Worm (Caenorhabditis elegans): ENCODE data around the gene pqn-18.

Gene pqn-18

DNA sequence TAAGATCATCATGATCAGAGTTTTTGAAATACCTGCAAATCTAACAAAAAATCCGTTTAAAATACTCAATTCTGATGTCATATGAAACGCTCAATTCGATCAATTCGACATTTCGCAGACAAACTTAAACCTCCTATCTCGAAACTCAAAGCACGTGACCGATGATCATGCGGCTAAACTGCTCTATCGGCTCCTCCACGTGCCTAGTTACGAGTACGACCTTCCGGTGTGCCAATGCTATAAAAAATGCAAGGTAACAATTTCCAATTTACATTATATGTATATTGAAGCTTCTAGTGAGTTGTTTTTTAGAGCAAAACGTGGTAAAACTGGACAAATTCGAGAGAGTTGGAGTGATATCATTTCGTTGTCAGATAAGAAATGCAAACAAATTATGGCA lies 3.6 kb downstream of the pqn-18 start (continued):
- TF ChIP-seq lir-1 (GFP tag; conservative IDR thresholded peaks at IDR 0.05) (no peak; the same call in 1 of the 2 replicates), ZK185.1 (tag; optimal IDR thresholded peaks at IDR 0.05; ENCODE audit: poor library complexity, severe bottlenecking) (no peak), snpc-1.1 (tag; optimal IDR thresholded peaks at IDR 0.05; ENCODE audit: insufficient read depth) (no peak), bed-1 (GFP tag; IDR thresholded peaks at IDR 0.05) (no peak), C17E4.6 (GFP tag; IDR thresholded peaks at IDR 0.05) (no peak), madf-3 (GFP tag; IDR thresholded peaks at IDR 0.05) (no peak), mcd-1 (GFP tag; IDR thresholded peaks at IDR 0.05) (no peak), attf-3 (GFP tag; conservative IDR thresholded peaks at IDR 0.05) (no peak), zim-3 (tag; optimal IDR thresholded peaks at IDR 0.05) (no peak), lin-35 (GFP tag; optimal IDR thresholded peaks at IDR 0.05) (no peak), atf-7 (tag; optimal IDR thresholded peaks at IDR 0.05) (peak; percentile 73), let-526 (GFP tag; IDR thresholded peaks at IDR 0.05) (no peak), ccch-3 (GFP tag; optimal IDR thresholded peaks at IDR 0.05) (no peak), repo-1 (tag; optimal IDR thresholded peaks at IDR 0.05) (no peak), ets-4 (GFP tag; optimal IDR thresholded peaks at IDR 0.05) (peak; percentile 12), attf-5 (GFP tag; optimal IDR thresholded peaks at IDR 0.05) (no peak), cebp-2 (GFP tag; IDR thresholded peaks at IDR 0.05) (no peak), F55B11.4 (tag; optimal IDR thresholded peaks at IDR 0.05; ENCODE audit: borderline replicate concordance, insufficient read depth) (no peak), lsl-1 (GFP tag; optimal IDR thresholded peaks at IDR 0.05) (no peak), lag-1 (GFP tag; IDR thresholded peaks at IDR 0.05) (no peak), chd-7 (tag; optimal IDR thresholded peaks at IDR 0.05) (no peak), gei-17 (GFP tag; optimal IDR thresholded peaks at IDR 0.05) (no peak), madf-6 (GFP tag; IDR thresholded peaks at IDR 0.05) (no peak), tbp1 (GFP tag; optimal IDR thresholded peaks at IDR 0.05) (peak; percentile 31), rec-8 (tag; optimal IDR thresholded peaks at IDR 0.05) (no peak), lsy-27 (tag; optimal IDR thresholded peaks at IDR 0.05; ENCODE audit: borderline replicate concordance, insufficient read depth) (no peak), nhr-80 (tag; optimal IDR thresholded peaks at IDR 0.05) (peak; percentile 57), egl-44 (GFP tag; IDR thresholded peaks at IDR 0.05) (0 out of 2 replicates have a peak, but pooled peaks have one; percentile 12), F22D6.2 (tag; optimal IDR thresholded peaks at IDR 0.05) (no peak), B0019.2 (GFP tag; conservative IDR thresholded peaks at IDR 0.05) (no peak), T26A5.8 (tag; optimal IDR thresholded peaks at IDR 0.05) (no peak), dox-1 (GFP tag; IDR thresholded peaks at IDR 0.05) (no peak; the same call in 1 of the 2 replicates), Y56A3A.18 (GFP tag; IDR thresholded peaks at IDR 0.05) (0 out of 2 replicates have a peak, but pooled peaks have one; percentile 36), Y53G8AR.9 (GFP tag; conservative IDR thresholded peaks at IDR 0.05) (no peak), mxl-1 (tag; optimal IDR thresholded peaks at IDR 0.05) (no peak)

DNA sequence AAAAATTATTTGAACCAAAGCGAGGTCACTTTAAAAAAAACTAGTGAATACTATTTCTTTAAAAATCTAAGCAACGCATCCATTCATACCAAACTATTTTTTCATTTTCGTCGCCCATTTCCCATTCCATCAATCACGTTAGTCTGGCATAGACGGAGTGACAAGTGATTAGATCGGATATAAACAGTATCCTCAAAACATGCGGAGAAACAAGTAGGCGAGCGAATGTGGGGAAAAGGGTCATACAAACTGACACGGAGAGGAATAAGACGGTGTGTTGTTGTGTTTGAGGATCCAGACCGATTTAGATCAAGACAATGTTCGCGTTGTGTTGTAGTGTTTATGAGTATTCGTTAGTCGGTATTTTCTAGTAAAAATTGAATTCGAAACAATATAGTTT lies 4.8 kb downstream of the pqn-18 start:
- TF ChIP-seq F23B12.7 (tag; optimal IDR thresholded peaks at IDR 0.05; ENCODE audit: insufficient read depth) (no peak), egl-18 (GFP tag; IDR thresholded peaks at IDR 0.05) (0 out of 2 replicates have a peak, but pooled peaks have one; percentile 23), hmg-20 (GFP tag; IDR thresholded peaks at IDR 0.05) (no peak)
